Fruit fly (Drosophila melanogaster) whole organism: ENCODE results near the gene Ir7b.

Experiments
- CG8478 ChIP-seq: fragments of >200 bp; optimal IDR thresholded peaks from 2 replicates; lab custom pipeline; 2018; ENCODE audit warnings: inconsistent platforms
- Dll ChIP-seq: fragments of >200 bp; optimal IDR thresholded peaks from 2 replicates; lab custom pipeline; 2017
- EcR ChIP-seq, 2 experiments: fragments of >200 bp; optimal IDR thresholded peaks; 2 replicates each; lab custom pipeline; 2017; ENCODE audit warnings: missing biosample characterization in 2 of 2, missing genetic modification characterization in 2 of 2, missing genetic modification reagents in 2 of 2
- pan ChIP-seq: fragments of >200 bp; optimal IDR thresholded peaks from 2 replicates; lab custom pipeline; 2017
- psq ChIP-seq: fragments of >200 bp; optimal IDR thresholded peaks from 2 replicates; lab custom pipeline; 2017
- usp ChIP-seq: fragments of >200 bp; optimal IDR thresholded peaks from 2 replicates; lab custom pipeline; 2017; ENCODE audit warnings: missing biosample characterization, missing genetic modification characterization, mixed read lengths

The Ir7b gene

dm6 chrX:7825897-7826296 is 40.9 kb downstream of the Ir7b start, which contains the start of gene CARPA:
Gene CARPA, plus strand, starts transcription at chrX:7826197.
- TF ChIP-seq pan (no peak), usp (GFP tag; lab: Kevin White, UChicago) (no peak), psq (lab: Kevin White, UChicago) (no peak), EcR (GFP tag; optimal IDR thresholded peaks at IDR 0.05; lab: Kevin White, UChicago) (no peak), CG8478 (lab: Kevin White, UChicago) (no peak)

DNA sequence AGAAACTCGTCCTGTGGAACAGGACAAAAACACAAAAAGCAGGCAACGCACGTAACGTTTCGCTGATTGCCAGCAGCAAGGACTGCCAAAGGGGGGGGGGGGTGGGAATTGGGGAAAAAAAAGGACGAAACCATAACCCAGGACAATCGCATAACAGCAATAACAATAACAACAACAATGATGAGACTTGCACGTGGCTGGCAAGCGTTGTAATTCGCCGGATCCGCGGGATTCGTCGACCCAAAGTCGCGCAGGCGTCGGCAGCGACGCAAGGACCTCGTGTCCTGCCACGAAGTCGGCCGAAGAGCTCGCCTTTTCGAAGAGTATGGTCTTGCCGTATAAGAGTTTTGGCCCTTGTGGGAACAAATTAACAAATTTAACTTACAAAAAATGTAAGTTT is 41.5 kb downstream of the Ir7b start:
- TF ChIP-seq pan (no peak), usp (GFP tag; lab: Kevin White, UChicago) (no peak), CG8478 (lab: Kevin White, UChicago) (no peak)

DNA sequence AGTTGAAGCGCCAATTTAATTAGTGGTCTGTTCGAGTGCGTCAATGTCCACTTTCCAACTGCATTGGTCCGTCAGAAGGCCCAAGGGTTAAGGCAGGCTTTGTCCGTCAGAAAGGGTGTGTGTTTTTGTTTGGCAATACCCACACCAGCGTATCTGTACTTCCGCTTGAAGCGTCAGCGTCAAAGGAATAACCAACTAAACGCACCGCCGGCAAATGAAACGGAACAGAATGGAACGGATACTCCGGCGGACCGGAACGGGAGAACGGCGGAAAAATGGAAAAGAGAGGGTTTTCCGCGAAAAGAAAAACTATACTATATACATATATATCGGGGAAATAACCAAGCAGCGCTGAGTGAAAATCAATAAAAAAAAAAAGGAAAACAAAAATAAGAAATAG is 43.9 kb downstream of the Ir7b start:
- no peak for TF ChIP-seq psq (lab: Kevin White, UChicago)
- TF ChIP-seq Dll (lab: Kevin White, UChicago) = no peak
- TF ChIP-seq usp (GFP tag; lab: Kevin White, UChicago) = no peak
- TF ChIP-seq pan = no peak
- no peak for TF ChIP-seq EcR (GFP tag; optimal IDR thresholded peaks at IDR 0.05; lab: Kevin White, UChicago)
- TF ChIP-seq CG8478 (lab: Kevin White, UChicago) = no peak
